Worm (Caenorhabditis elegans) whole organism, L2 larva: ENCODE data around the gene B0001.7.

ENCODE experiments used
- C34F6.9 ChIP-seq: fragments of 150-350 bp; optimal IDR thresholded peaks from 2 replicates; lab custom pipeline; 2014; ENCODE audit warnings: missing biosample characterization, missing genetic modification characterization
- F13H6.1 ChIP-seq: sonication (generic microtip); optimal IDR thresholded peaks from 2 replicates; lab custom pipeline; 2016; ENCODE audit warnings: missing genetic modification characterization, missing compliant biosample characterization
- alr-1 ChIP-seq: fragments of 150-350 bp; optimal IDR thresholded peaks from 2 replicates; lab custom pipeline; 2014; ENCODE audit warnings: missing biosample characterization, missing genetic modification characterization
- aly-2 ChIP-seq: fragments of 150-350 bp; optimal IDR thresholded peaks from 2 replicates; lab custom pipeline; 2014; ENCODE audit warnings: missing biosample characterization, missing genetic modification characterization
- ama-1 ChIP-seq: fragments of 150-350 bp; optimal IDR thresholded peaks from 2 replicates; lab custom pipeline; 2018; ENCODE audit warnings: inconsistent platforms
- ceh-16 ChIP-seq: fragments of 150-350 bp; optimal IDR thresholded peaks from 2 replicates; lab custom pipeline; 2014; ENCODE audit warnings: missing biosample characterization, missing genetic modification characterization
- ceh-82 ChIP-seq: fragments of 150-350 bp; optimal IDR thresholded peaks from 2 replicates; lab custom pipeline; 2014; ENCODE audit warnings: missing biosample characterization, missing genetic modification characterization
- crh-2 ChIP-seq: sonication (generic microtip); optimal IDR thresholded peaks from 2 replicates; lab custom pipeline; 2017; ENCODE audit warnings: missing biosample characterization, missing genetic modification characterization
- egl-27 ChIP-seq: sonication (generic microtip); optimal IDR thresholded peaks from 3 replicates; lab custom pipeline; 2017; ENCODE audit warnings: missing biosample characterization, missing genetic modification reagents, missing genetic modification characterization
- elt-3 ChIP-seq: sonication (generic microtip); optimal IDR thresholded peaks from 2 replicates; lab custom pipeline; 2017; ENCODE audit warnings: missing biosample characterization, missing genetic modification characterization
- fos-1 ChIP-seq: fragments of 150-350 bp; optimal IDR thresholded peaks from 2 replicates; lab custom pipeline; 2014; ENCODE audit warnings: missing biosample characterization, missing genetic modification characterization
- lin-11 ChIP-seq: fragments of 150-350 bp; sonication (generic microtip); optimal IDR thresholded peaks from 2 replicates; lab custom pipeline; 2014; ENCODE audit warnings: missing biosample characterization, missing genetic modification characterization, inconsistent platforms, mixed read lengths
- lin-39 ChIP-seq: fragments of 150-350 bp; optimal IDR thresholded peaks from 2 replicates; lab custom pipeline; 2014; ENCODE audit warnings: missing biosample characterization, missing genetic modification reagents, missing genetic modification characterization
- lsy-2 ChIP-seq, 2 experiments: fragments of 150-350 bp in 1 of 2; sonication (generic microtip) in 1 of 2; optimal IDR thresholded peaks; 2 replicates each; lab custom pipeline; 2014 to 2017; ENCODE audit warnings: missing biosample characterization in 2 of 2, missing genetic modification characterization in 2 of 2
- mab-5 ChIP-seq: fragments of 150-350 bp; optimal IDR thresholded peaks from 2 replicates; lab custom pipeline; 2014; ENCODE audit warnings: missing biosample characterization, missing genetic modification characterization
- mbf-1 ChIP-seq: sonication (generic microtip); optimal IDR thresholded peaks from 2 replicates; lab custom pipeline; 2017; ENCODE audit warnings: missing biosample characterization, missing genetic modification characterization
- mdl-1 ChIP-seq, 2 experiments: fragments of 150-350 bp in 1 of 2; sonication (generic microtip) in 1 of 2; optimal IDR thresholded peaks; 2 replicates each; lab custom pipeline; 2017; ENCODE audit warnings: missing biosample characterization in 2 of 2, missing genetic modification characterization in 2 of 2
- nhr-10 ChIP-seq: sonication (generic microtip); optimal IDR thresholded peaks from 2 replicates; lab custom pipeline; 2017; ENCODE audit warnings: missing biosample characterization, missing genetic modification characterization
- nhr-11 ChIP-seq: fragments of 150-350 bp; optimal IDR thresholded peaks from 2 replicates; lab custom pipeline; 2014; ENCODE audit warnings: missing biosample characterization, missing genetic modification characterization
- nhr-12 ChIP-seq: fragments of 150-350 bp; optimal IDR thresholded peaks from 2 replicates; lab custom pipeline; 2014; ENCODE audit warnings: missing biosample characterization, missing genetic modification characterization
- nhr-129 ChIP-seq: fragments of 150-350 bp; optimal IDR thresholded peaks from 2 replicates; lab custom pipeline; 2014; ENCODE audit warnings: missing biosample characterization, missing genetic modification characterization
- nhr-21 ChIP-seq: fragments of 150-350 bp; optimal IDR thresholded peaks from 2 replicates; lab custom pipeline; 2014; ENCODE audit warnings: missing biosample characterization, missing genetic modification characterization
- nhr-23 ChIP-seq: fragments of 150-350 bp; optimal IDR thresholded peaks from 2 replicates; lab custom pipeline; 2014; ENCODE audit warnings: missing biosample characterization, missing genetic modification reagents, missing genetic modification characterization
- nhr-237 ChIP-seq: fragments of 150-350 bp; optimal IDR thresholded peaks from 2 replicates; lab custom pipeline; 2014; ENCODE audit warnings: missing biosample characterization, missing genetic modification characterization
- sem-4 ChIP-seq: fragments of 150-350 bp; optimal IDR thresholded peaks from 2 replicates; lab custom pipeline; 2014; ENCODE audit warnings: missing biosample characterization, missing genetic modification reagents, missing genetic modification characterization
- skn-1 ChIP-seq: sonication (generic microtip); optimal IDR thresholded peaks from 2 replicates; lab custom pipeline; 2017; ENCODE audit warnings: missing biosample characterization, missing genetic modification characterization
- sma-3 ChIP-seq: sonication (generic microtip); optimal IDR thresholded peaks from 2 replicates; lab custom pipeline; 2016; ENCODE audit warnings: missing genetic modification reagents, missing genetic modification characterization, missing compliant biosample characterization
- snpc-4 ChIP-seq: fragments of 150-350 bp; optimal IDR thresholded peaks from 2 replicates; lab custom pipeline; 2014; ENCODE audit warnings: missing biosample characterization, missing genetic modification characterization
- unc-39 ChIP-seq: fragments of 150-350 bp; optimal IDR thresholded peaks from 2 replicates; lab custom pipeline; 2014; ENCODE audit warnings: missing biosample characterization, missing genetic modification characterization
- unc-55 ChIP-seq: fragments of 150-350 bp; sonication (generic microtip); optimal IDR thresholded peaks from 3 replicates; lab custom pipeline; 2014; ENCODE audit warnings: missing biosample characterization, missing genetic modification reagents, missing genetic modification characterization
- ztf-1 ChIP-seq: fragments of 200-800 bp; sonication (Bioruptor generic); conservative IDR thresholded peaks from 2 replicates; pipeline ENCODE4 v1.3.6; 2022; ENCODE audit warnings: missing genetic modification characterization, missing compliant biosample characterization
- ztf-4 ChIP-seq: fragments of 150-350 bp; optimal IDR thresholded peaks from 2 replicates; lab custom pipeline; 2014; ENCODE audit warnings: missing biosample characterization, missing genetic modification characterization

Gene B0001.7

ce11 chrIV:12121076-12121475 is 33.0 kb downstream of the B0001.7 start, which contains the start of the genes ddb-1 and M18.6:
Gene ddb-1 (minus strand): TSS chrIV:12121165.
Gene M18.6 (plus strand): TSS chrIV:12121310.
- TF ChIP-seq unc-55 (peak; percentile 68), alr-1 (tag; lab: Kevin White, UChicago) (no peak), fos-1 (tag; lab: Kevin White, UChicago) (no peak), skn-1 (no peak), nhr-10 (no peak), nhr-21 (tag; lab: Kevin White, UChicago) (no peak), unc-39 (tag; lab: Kevin White, UChicago) (no peak), lsy-2 (tag; optimal IDR thresholded peaks at IDR 0.05; lab: Kevin White, UChicago) (peak in 1 of 2 experiments; percentile 55), ztf-1 (no peak), C34F6.9 (tag; lab: Kevin White, UChicago) (peak; percentile 71), nhr-129 (tag; lab: Kevin White, UChicago) (peak; percentile 76), F13H6.1 (no peak), mbf-1 (tag; lab: Kevin White, UChicago) (no peak), sma-3 (GFP tag; lab: Kevin White, UChicago) (no peak), ceh-16 (tag; lab: Kevin White, UChicago) (no peak), mdl-1 (tag; optimal IDR thresholded peaks at IDR 0.05; lab: Kevin White, UChicago) (no peak)

DNA sequence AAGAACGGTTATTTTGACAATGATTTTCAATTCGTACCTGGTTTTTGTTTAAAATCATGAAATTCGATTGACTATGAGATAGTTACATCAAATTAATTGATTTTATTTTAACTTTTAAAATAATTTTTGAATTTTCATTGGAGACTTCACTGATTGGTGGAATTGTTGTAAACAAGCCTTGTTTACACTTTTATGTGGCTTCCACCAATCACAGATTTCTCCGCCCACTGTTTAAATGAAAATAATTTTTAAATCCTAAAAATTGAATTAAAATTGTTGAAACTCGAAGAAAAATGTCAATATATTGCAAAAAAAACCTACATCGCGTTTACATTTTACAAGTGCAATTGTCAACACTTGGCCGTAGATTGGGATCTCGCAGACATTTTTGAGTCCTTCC is 33.5 kb downstream of the B0001.7 start:
- TF ChIP-seq nhr-12 (tag; lab: Kevin White, UChicago): no peak
- TF ChIP-seq aly-2 (tag; lab: Kevin White, UChicago): no peak
- TF ChIP-seq fos-1 (tag; lab: Kevin White, UChicago): no peak
- no peak for TF ChIP-seq ama-1 (lab: Kevin White, UChicago)
- TF ChIP-seq ceh-16 (tag; lab: Kevin White, UChicago): no peak
- no peak for TF ChIP-seq lin-11
- no peak for TF ChIP-seq nhr-11 (tag; lab: Kevin White, UChicago)
- TF ChIP-seq elt-3 (tag; lab: Kevin White, UChicago): no peak
- TF ChIP-seq crh-2 (tag; lab: Kevin White, UChicago): no peak

- TF ChIP-seq C34F6.9 (tag; lab: Kevin White, UChicago) (peak; percentile 39), lsy-2 (tag; optimal IDR thresholded peaks at IDR 0.05; lab: Kevin White, UChicago) (peak in 1 of 2 experiments; percentile 14), sem-4 (tag; lab: Kevin White, UChicago) (peak; percentile 60), nhr-129 (tag; lab: Kevin White, UChicago) (peak; percentile 82), nhr-23 (tag; lab: Kevin White, UChicago) (no peak), nhr-237 (tag; lab: Kevin White, UChicago) (no peak), mdl-1 (tag; optimal IDR thresholded peaks at IDR 0.05; lab: Kevin White, UChicago) (peak in 1 of 2 experiments; percentile 23)
Observed at ce11 chrIV:12114498-12114897, 39.5 kb downstream of the B0001.7 start.

- TF ChIP-seq egl-27 (tag; lab: Kevin White, UChicago): no peak
- no peak for TF ChIP-seq nhr-21 (tag; lab: Kevin White, UChicago)
- TF ChIP-seq C34F6.9 (tag; lab: Kevin White, UChicago): peak; percentile 35
- no peak for TF ChIP-seq sem-4 (tag; lab: Kevin White, UChicago)
- peak; percentile 94 for TF ChIP-seq nhr-129 (tag; lab: Kevin White, UChicago)
- TF ChIP-seq lsy-2 (tag; optimal IDR thresholded peaks at IDR 0.05; lab: Kevin White, UChicago): peak in 1 of 2 experiments; percentile 23
- TF ChIP-seq snpc-4 (tag; lab: Kevin White, UChicago): no peak
- no peak for TF ChIP-seq ceh-82 (tag; lab: Kevin White, UChicago)
- peak; percentile 63 for TF ChIP-seq F13H6.1
Observed at ce11 chrIV:12113056-12113455, 41.0 kb downstream of the B0001.7 start.

DNA sequence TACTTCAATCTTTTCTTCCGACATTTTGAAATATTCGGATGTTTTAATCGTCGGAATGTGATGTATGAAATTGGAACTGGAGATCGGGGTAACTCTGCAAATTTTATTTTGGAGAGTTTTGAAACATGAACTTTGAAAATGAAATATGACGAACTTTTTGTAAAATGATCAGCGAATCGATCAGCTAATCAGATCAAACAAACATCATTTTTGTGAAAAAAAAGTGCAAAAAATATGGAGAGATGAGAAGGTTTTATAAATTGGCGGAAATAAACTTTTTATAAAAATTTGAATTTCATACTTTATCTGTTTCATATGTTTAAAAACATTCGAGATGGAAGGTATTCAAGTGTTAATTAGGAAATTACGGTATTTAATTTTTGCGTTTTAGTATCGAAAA is 42.6 kb downstream of the B0001.7 start, which contains the start of gene dlc-2:
TSS of gene dlc-2 (minus strand) at position 101 of the 400 bp plus-strand sequence.
- no peak for TF ChIP-seq snpc-4 (tag; lab: Kevin White, UChicago)
- TF ChIP-seq lin-39 (tag; lab: Kevin White, UChicago): no peak
- TF ChIP-seq ztf-4 (tag; lab: Kevin White, UChicago): no peak
- TF ChIP-seq aly-2 (tag; lab: Kevin White, UChicago): no peak
- no peak for TF ChIP-seq skn-1
- TF ChIP-seq C34F6.9 (tag; lab: Kevin White, UChicago): no peak
- TF ChIP-seq mab-5 (tag; lab: Kevin White, UChicago): no peak
- TF ChIP-seq, all 48 proteins: peak for 0
